Worm (Caenorhabditis elegans): Measurements from ENCODE around the gene C46C2.6.
A peak's percentile ranks its signal among the peaks of the same experiment; 100 is the strongest.

C46C2.6 gene

DNA sequence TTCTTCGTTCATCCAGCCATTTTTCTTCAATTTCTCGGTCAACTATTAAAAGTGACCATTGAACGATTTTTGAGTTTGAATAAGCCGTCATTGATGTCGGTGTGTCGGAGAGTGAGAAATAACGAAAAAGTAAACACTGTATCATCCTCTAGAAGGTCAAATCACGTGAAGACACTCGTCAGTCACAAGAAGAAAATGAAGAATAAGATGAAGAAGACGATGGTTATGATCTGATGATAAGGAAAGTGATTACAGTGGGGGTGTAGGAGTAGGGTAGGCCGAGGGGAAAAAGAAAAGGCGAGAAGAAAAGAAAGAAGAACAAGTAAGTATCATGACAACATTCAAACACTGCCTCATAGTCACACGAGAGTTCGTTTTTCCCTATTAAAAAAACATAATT is 14.1 kb upstream of the C46C2.6 start:
- no peak for TF ChIP-seq ref-1 (GFP tag; conservative IDR thresholded peaks at IDR 0.05)
- no peak for TF ChIP-seq T22C8.4 (GFP tag; IDR thresholded peaks at IDR 0.05)
- no peak for TF ChIP-seq tab-1 (GFP tag; IDR thresholded peaks at IDR 0.05)
- TF ChIP-seq med-1 (GFP tag; optimal IDR thresholded peaks at IDR 0.05; ENCODE audit: insufficient read depth), result no peak

DNA sequence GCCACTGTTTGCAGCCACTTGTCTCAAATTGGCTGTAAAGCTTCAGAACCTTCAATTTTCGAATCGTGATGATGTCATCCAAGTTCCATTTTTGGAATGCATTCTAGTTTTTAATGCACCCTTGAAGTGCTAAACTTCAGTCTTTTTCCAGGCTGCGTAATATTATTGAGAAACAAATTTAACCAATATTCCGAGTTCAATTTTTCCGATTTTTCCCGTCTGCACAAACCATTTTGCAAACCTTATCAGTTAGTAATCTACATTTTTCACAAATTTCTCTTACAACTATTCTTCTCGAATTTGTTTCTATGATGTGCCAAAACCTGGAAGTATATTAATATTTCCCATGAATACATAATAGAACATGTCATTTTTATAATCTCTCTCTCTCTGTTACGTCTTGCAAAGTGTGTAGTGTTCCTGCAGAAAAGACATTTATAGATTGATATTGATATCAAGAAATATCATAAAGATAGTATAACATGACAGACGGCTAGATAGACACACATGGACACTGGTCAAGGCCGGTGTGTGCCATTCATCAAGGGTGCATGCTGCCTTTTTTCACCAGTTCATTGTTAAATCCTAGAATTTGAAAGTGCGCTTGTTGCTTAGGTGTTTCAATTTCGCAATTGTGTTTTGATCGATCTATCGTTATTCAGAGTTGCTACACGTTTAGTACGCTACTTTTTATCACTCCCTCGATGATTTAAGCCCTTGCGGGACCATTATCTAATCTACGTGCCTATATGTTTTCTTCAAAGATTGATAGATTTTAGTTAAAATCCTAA is 12.9 kb upstream of the C46C2.6 start:
- TF ChIP-seq ref-1 (GFP tag; conservative IDR thresholded peaks at IDR 0.05) (no peak), T22C8.4 (GFP tag; IDR thresholded peaks at IDR 0.05) (no peak), med-1 (GFP tag; optimal IDR thresholded peaks at IDR 0.05; ENCODE audit: insufficient read depth) (no peak)

DNA sequence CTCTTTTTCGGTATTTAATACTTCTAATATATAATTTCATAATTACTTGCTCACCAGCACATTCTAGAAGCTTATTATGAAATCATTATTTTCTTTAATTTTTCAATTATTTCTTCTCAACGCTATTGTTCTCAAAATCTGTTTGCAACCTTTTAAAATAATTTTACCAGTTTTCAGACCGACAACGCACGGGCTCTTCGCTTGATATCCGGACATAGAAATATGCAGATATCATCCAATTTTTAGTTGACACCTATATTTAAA is 12.3 kb upstream of the C46C2.6 start, which contains the start of gene wnk-1:
Gene wnk-1, plus strand, starts transcription at position 165 of the 264 bp plus-strand sequence.
- TF ChIP-seq T22C8.4 (GFP tag; IDR thresholded peaks at IDR 0.05) (no peak), cog-1 (tag; optimal IDR thresholded peaks at IDR 0.05) (no peak), ztf-23 (GFP tag; IDR thresholded peaks at IDR 0.05) (no peak), flt-1 (GFP tag; IDR thresholded peaks at IDR 0.05) (no peak), klf-2 (GFP tag; conservative IDR thresholded peaks at IDR 0.05) (no peak), ztf-29 (GFP tag; IDR thresholded peaks at IDR 0.05) (no peak), tab-1 (GFP tag; IDR thresholded peaks at IDR 0.05) (no peak), med-1 (GFP tag; optimal IDR thresholded peaks at IDR 0.05; ENCODE audit: insufficient read depth) (no peak), ref-1 (GFP tag; conservative IDR thresholded peaks at IDR 0.05) (no peak)

DNA sequence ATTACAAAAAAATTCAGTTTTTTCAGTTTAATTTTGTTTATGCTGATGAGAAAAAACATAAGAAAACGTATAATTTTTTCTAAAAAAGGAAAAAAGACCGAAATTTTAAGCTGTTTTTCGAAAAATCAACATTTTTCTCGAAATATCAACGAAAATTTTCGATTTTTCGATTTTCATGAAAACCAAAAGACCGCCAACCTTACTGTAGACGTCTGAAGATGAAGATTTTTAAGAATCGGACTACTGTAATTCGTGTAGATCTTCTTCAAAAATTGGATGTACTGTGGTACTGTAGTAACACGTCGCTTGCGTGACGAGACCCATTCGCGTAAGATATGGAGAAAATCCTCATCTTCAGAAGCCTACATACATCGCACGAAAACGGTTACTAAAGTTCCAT is 1.4 kb upstream of the C46C2.6 start:
- no peak for TF ChIP-seq flt-1 (GFP tag; IDR thresholded peaks at IDR 0.05)
- no peak for TF ChIP-seq tab-1 (GFP tag; IDR thresholded peaks at IDR 0.05)
- no peak for TF ChIP-seq ztf-29 (GFP tag; IDR thresholded peaks at IDR 0.05)
- TF ChIP-seq ztf-23 (GFP tag; IDR thresholded peaks at IDR 0.05), result no peak
- TF ChIP-seq klf-2 (GFP tag; conservative IDR thresholded peaks at IDR 0.05), result no peak
- no peak for TF ChIP-seq T22C8.4 (GFP tag; IDR thresholded peaks at IDR 0.05)
- TF ChIP-seq cog-1 (tag; optimal IDR thresholded peaks at IDR 0.05), result no peak
- no peak for TF ChIP-seq med-1 (GFP tag; optimal IDR thresholded peaks at IDR 0.05; ENCODE audit: insufficient read depth)
- no peak for TF ChIP-seq ref-1 (GFP tag; conservative IDR thresholded peaks at IDR 0.05)

DNA sequence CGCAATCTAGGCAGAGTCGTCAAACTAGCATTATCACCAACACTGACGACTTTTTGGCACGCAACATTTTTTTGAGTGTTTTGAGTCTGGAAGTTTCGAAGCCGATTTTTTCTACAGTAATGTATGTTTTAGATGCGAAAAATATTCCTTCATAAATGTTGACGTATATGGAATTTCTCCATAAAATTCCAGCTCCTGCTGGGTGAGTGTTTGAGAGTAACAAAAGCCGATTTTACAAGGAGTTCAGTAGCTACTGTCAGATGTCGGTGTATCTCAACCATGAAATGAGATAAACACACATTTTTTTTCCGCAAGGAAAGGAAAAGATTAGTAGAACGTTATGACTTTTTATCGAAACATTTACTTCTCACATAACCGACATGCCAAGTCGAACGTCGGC is 2.6 kb downstream of the C46C2.6 start:
- no peak for TF ChIP-seq cog-1 (tag; optimal IDR thresholded peaks at IDR 0.05)
- TF ChIP-seq flt-1 (GFP tag; IDR thresholded peaks at IDR 0.05), result no peak
- no peak for TF ChIP-seq ztf-23 (GFP tag; IDR thresholded peaks at IDR 0.05)
- TF ChIP-seq T22C8.4 (GFP tag; IDR thresholded peaks at IDR 0.05), result no peak
- TF ChIP-seq ztf-29 (GFP tag; IDR thresholded peaks at IDR 0.05), result no peak
- no peak for TF ChIP-seq med-1 (GFP tag; optimal IDR thresholded peaks at IDR 0.05; ENCODE audit: insufficient read depth)
- no peak for TF ChIP-seq ref-1 (GFP tag; conservative IDR thresholded peaks at IDR 0.05)

DNA sequence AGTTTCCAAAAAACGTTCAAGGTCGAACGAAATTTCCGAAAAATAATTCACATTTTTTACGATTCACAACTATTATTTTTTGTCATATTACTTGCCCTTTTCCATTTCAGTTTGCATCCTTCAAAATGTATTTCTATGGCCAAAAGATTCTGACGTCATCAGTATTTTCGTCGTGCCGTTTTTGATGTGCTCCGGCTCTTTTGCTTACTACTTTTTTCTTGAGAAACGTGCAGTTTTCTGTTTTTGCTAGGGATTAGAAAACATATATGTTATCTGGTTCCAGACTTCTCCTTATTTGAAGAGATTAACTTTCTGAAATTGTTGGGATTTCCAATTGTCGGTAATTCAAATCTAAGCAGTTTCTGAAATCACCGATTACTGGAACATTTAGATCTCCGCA is 3.6 kb downstream of the C46C2.6 start:
- TF ChIP-seq cog-1 (tag; optimal IDR thresholded peaks at IDR 0.05), result no peak
- TF ChIP-seq ztf-23 (GFP tag; IDR thresholded peaks at IDR 0.05), result no peak
- no peak for TF ChIP-seq med-1 (GFP tag; optimal IDR thresholded peaks at IDR 0.05; ENCODE audit: insufficient read depth)
- TF ChIP-seq klf-2 (GFP tag; conservative IDR thresholded peaks at IDR 0.05), result no peak
- no peak for TF ChIP-seq tab-1 (GFP tag; IDR thresholded peaks at IDR 0.05)
- TF ChIP-seq flt-1 (GFP tag; IDR thresholded peaks at IDR 0.05), result no peak
- TF ChIP-seq T22C8.4 (GFP tag; IDR thresholded peaks at IDR 0.05), result no peak
- no peak for TF ChIP-seq ztf-29 (GFP tag; IDR thresholded peaks at IDR 0.05)
- no peak for TF ChIP-seq ref-1 (GFP tag; conservative IDR thresholded peaks at IDR 0.05)

DNA sequence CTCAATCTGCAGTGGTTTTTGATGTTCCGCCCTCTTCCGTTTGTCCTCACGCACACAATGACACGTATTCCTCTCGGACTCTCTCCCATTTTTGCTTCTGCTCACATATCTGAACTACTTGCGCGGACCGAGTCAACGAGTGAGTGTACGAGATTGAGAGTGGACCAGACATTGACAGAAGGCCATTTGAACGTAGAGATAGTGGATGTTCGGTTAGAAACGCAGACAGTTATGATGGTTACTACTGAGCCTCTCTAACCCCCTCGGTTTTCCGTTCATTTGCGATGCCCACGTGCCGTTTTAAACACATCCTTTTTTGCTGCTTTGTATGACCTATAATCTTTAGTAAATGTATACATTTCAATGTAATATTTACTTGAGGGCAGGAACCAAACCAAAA is 4.2 kb downstream of the C46C2.6 start:
- TF ChIP-seq ztf-29 (GFP tag; IDR thresholded peaks at IDR 0.05), result no peak
- TF ChIP-seq med-1 (GFP tag; optimal IDR thresholded peaks at IDR 0.05; ENCODE audit: insufficient read depth), result no peak
- TF ChIP-seq T22C8.4 (GFP tag; IDR thresholded peaks at IDR 0.05), result no peak
- TF ChIP-seq klf-2 (GFP tag; conservative IDR thresholded peaks at IDR 0.05), result no peak
- TF ChIP-seq tab-1 (GFP tag; IDR thresholded peaks at IDR 0.05), result no peak
- TF ChIP-seq cog-1 (tag; optimal IDR thresholded peaks at IDR 0.05), result no peak
- TF ChIP-seq flt-1 (GFP tag; IDR thresholded peaks at IDR 0.05), result 0 out of 2 replicates have a peak, but pooled peaks have one; percentile 11

DNA sequence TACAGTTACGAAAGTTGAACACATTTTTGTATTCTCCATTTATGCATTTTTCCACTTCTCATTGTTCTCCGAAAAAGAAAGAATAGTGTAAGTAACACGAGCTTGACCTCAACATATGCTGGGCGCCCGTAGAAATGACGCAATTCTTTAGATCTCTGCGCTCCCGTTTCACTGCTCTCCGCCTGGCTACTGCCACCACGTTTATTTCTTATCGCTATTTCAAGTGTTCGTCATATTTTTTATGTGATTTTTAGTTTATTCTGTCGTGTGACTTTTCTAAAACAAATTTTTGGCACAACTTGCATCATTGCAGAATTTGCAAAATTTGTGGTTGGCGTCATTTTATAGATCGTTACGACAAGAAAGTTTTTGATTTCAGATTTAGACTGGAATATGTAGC is 4.7 kb downstream of the C46C2.6 start:
- TF ChIP-seq ref-1 (GFP tag; conservative IDR thresholded peaks at IDR 0.05) (no peak), ztf-23 (GFP tag; IDR thresholded peaks at IDR 0.05) (no peak), T22C8.4 (GFP tag; IDR thresholded peaks at IDR 0.05) (no peak), med-1 (GFP tag; optimal IDR thresholded peaks at IDR 0.05; ENCODE audit: insufficient read depth) (no peak), cog-1 (tag; optimal IDR thresholded peaks at IDR 0.05) (no peak), ztf-29 (GFP tag; IDR thresholded peaks at IDR 0.05) (no peak), flt-1 (GFP tag; IDR thresholded peaks at IDR 0.05) (no peak)

DNA sequence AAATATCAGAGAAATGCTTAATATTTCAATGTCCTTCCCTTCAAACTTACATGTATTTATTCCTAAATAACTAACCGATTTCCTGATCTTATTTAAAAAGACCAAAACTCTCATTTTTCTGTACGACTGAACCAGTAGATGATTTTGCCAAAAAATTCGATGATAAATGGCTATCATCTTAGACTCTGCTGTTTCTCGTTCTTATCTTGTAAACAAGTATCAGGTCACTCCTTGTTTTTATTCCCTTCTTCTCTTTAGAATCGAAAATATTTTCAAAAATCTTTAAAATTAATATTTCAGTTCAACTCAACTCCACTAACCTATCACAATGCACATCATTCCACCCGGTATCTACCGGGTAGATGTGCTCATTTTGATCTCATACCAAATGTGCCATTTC is 5.2 kb downstream of the C46C2.6 start, which contains the start of gene C46C2.2:
Gene C46C2.2, plus strand, starts transcription at position 301 of the 400 bp plus-strand sequence.
- no peak for TF ChIP-seq ref-1 (GFP tag; conservative IDR thresholded peaks at IDR 0.05)
- TF ChIP-seq med-1 (GFP tag; optimal IDR thresholded peaks at IDR 0.05; ENCODE audit: insufficient read depth), result no peak
- no peak for TF ChIP-seq ztf-29 (GFP tag; IDR thresholded peaks at IDR 0.05)
- TF ChIP-seq klf-2 (GFP tag; conservative IDR thresholded peaks at IDR 0.05), result no peak
- no peak for TF ChIP-seq flt-1 (GFP tag; IDR thresholded peaks at IDR 0.05)
- TF ChIP-seq T22C8.4 (GFP tag; IDR thresholded peaks at IDR 0.05), result no peak
- no peak for TF ChIP-seq tab-1 (GFP tag; IDR thresholded peaks at IDR 0.05)
- TF ChIP-seq ztf-23 (GFP tag; IDR thresholded peaks at IDR 0.05), result no peak
- no peak for TF ChIP-seq cog-1 (tag; optimal IDR thresholded peaks at IDR 0.05)

DNA sequence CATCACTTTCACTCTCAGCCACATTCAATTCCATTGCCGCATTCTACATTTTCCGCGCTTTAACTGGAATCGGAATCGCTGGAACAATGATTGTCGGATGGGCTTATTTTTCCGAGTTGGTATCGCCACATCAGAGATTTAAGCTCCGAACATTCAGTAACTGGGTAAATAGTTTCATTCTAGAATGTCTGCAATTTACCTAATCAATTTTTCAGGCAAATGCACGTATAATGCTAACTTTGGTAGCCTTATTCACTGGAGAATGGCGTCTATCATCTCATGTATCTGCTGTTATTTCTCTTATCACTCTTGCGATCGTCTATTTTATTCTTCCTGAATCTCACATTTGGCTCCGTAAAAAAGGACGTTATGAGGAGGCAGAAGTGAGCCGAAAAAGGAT is 6.2 kb downstream of the C46C2.6 start:
- TF ChIP-seq klf-2 (GFP tag; conservative IDR thresholded peaks at IDR 0.05), result no peak
- no peak for TF ChIP-seq tab-1 (GFP tag; IDR thresholded peaks at IDR 0.05)
- no peak for TF ChIP-seq ztf-29 (GFP tag; IDR thresholded peaks at IDR 0.05)
- no peak for TF ChIP-seq ref-1 (GFP tag; conservative IDR thresholded peaks at IDR 0.05)
